Worm (Caenorhabditis elegans) whole organism, late embryonic: ENCODE measurements around the gene gst-7.

Experiments
- C08G9.2 ChIP-seq: sonication (generic microtip); optimal IDR thresholded peaks from 2 replicates; lab custom pipeline; 2016; ENCODE audit warnings: mild to moderate bottlenecking, missing genetic modification characterization, moderate library complexity, missing compliant biosample characterization
- C38D4.7 ChIP-seq: fragments of 200-800 bp; sonication (Bioruptor generic); optimal IDR thresholded peaks from 2 replicates; lab custom pipeline; 2018; ENCODE audit warnings: mild to moderate bottlenecking, missing genetic modification characterization, moderate library complexity, missing compliant biosample characterization
- F13H6.1 ChIP-seq: sonication (generic microtip); optimal IDR thresholded peaks from 2 replicates; lab custom pipeline; 2016; ENCODE audit warnings: missing genetic modification characterization, missing compliant biosample characterization
- K02D7.2 ChIP-seq: sonication (generic microtip); optimal IDR thresholded peaks from 2 replicates; lab custom pipeline; 2017; ENCODE audit warnings: mild to moderate bottlenecking, missing genetic modification characterization, missing compliant biosample characterization
- K09A11.1 ChIP-seq: sonication (generic microtip); optimal IDR thresholded peaks from 2 replicates; lab custom pipeline; 2017; ENCODE audit warnings: antibody characterized with exemption, mild to moderate bottlenecking, missing genetic modification characterization, missing compliant biosample characterization; ENCODE audit not compliant: insufficient read depth
- T23F11.4 ChIP-seq: fragments of 200-800 bp; sonication (Bioruptor generic); optimal IDR thresholded peaks from 2 replicates; lab custom pipeline; 2018; ENCODE audit warnings: mild to moderate bottlenecking, missing genetic modification characterization, missing compliant biosample characterization
- ahr-1 ChIP-seq: sonication (generic microtip); optimal IDR thresholded peaks from 2 replicates; lab custom pipeline; 2016; ENCODE audit warnings: missing genetic modification characterization, missing compliant biosample characterization
- ceh-14 ChIP-seq: sonication (generic microtip); optimal IDR thresholded peaks from 2 replicates; lab custom pipeline; 2016; ENCODE audit warnings: missing genotype, missing genetic modification characterization, missing compliant biosample characterization
- ceh-18 ChIP-seq: sonication (generic microtip); optimal IDR thresholded peaks from 2 replicates; lab custom pipeline; 2016; ENCODE audit warnings: missing genetic modification characterization, missing compliant biosample characterization
- ceh-19 ChIP-seq: fragments of 200-800 bp; sonication (Bioruptor generic); optimal IDR thresholded peaks from 2 replicates; lab custom pipeline; 2018; ENCODE audit warnings: mild to moderate bottlenecking, missing genetic modification characterization, missing compliant biosample characterization
- ceh-2 ChIP-seq: sonication (generic microtip); optimal IDR thresholded peaks from 2 replicates; lab custom pipeline; 2016; ENCODE audit warnings: missing genotype, missing genetic modification characterization, missing compliant biosample characterization
- ceh-22 ChIP-seq: sonication (generic microtip); optimal IDR thresholded peaks from 2 replicates; lab custom pipeline; 2017; ENCODE audit warnings: missing biosample characterization, missing genetic modification characterization
- ceh-48 ChIP-seq: sonication (generic microtip); optimal IDR thresholded peaks from 2 replicates; lab custom pipeline; 2016; ENCODE audit warnings: missing genetic modification characterization, inconsistent platforms, missing compliant biosample characterization
- ceh-9 ChIP-seq: sonication (generic microtip); optimal IDR thresholded peaks from 2 replicates; lab custom pipeline; 2016; ENCODE audit warnings: mild to moderate bottlenecking, missing genetic modification characterization, inconsistent platforms, missing compliant biosample characterization
- dmd-4 ChIP-seq: sonication (generic microtip); optimal IDR thresholded peaks from 2 replicates; lab custom pipeline; 2016; ENCODE audit warnings: borderline replicate concordance, missing genetic modification characterization, missing compliant biosample characterization
- elt-2 ChIP-seq: sonication (generic microtip); optimal IDR thresholded peaks from 2 replicates; lab custom pipeline; 2016; ENCODE audit warnings: missing genetic modification reagents, missing genetic modification characterization, missing compliant biosample characterization
- elt-4 ChIP-seq: sonication (generic microtip); optimal IDR thresholded peaks from 2 replicates; lab custom pipeline; 2016; ENCODE audit warnings: missing genetic modification characterization, missing compliant biosample characterization
- ets-4 ChIP-seq: sonication (generic microtip); optimal IDR thresholded peaks from 2 replicates; lab custom pipeline; 2016; ENCODE audit warnings: missing genetic modification characterization, missing compliant biosample characterization
- fkh-10 ChIP-seq: fragments of 150-350 bp; optimal IDR thresholded peaks from 2 replicates; lab custom pipeline; 2014; ENCODE audit warnings: missing biosample characterization, missing genetic modification reagents, missing genetic modification characterization
- gmeb-2 ChIP-seq: sonication (generic microtip); optimal IDR thresholded peaks from 2 replicates; lab custom pipeline; 2016; ENCODE audit warnings: missing genetic modification characterization, inconsistent platforms, missing compliant biosample characterization
- hlh-13 ChIP-seq: fragments of 200-800 bp; sonication (Bioruptor generic); optimal IDR thresholded peaks from 2 replicates; lab custom pipeline; 2018; ENCODE audit warnings: mild to moderate bottlenecking, missing genetic modification characterization, missing compliant biosample characterization
- hlh-30 ChIP-seq: sonication (generic microtip); optimal IDR thresholded peaks from 2 replicates; lab custom pipeline; 2017; ENCODE audit warnings: antibody characterized with exemption, missing genetic modification characterization, missing compliant biosample characterization; ENCODE audit not compliant: insufficient read depth
- mec-3 ChIP-seq: sonication (generic microtip); optimal IDR thresholded peaks from 2 replicates; lab custom pipeline; 2016; ENCODE audit warnings: borderline replicate concordance, missing genetic modification characterization, missing compliant biosample characterization
- nfya-1 ChIP-seq: sonication (generic microtip); optimal IDR thresholded peaks from 2 replicates; lab custom pipeline; 2017; ENCODE audit warnings: missing genetic modification characterization, mild to moderate bottlenecking, missing compliant biosample characterization, antibody characterized with exemption, moderate library complexity
- nhr-11 ChIP-seq: fragments of 150-350 bp; optimal IDR thresholded peaks from 2 replicates; lab custom pipeline; 2014; ENCODE audit warnings: missing biosample characterization, missing genetic modification characterization
- nhr-232 ChIP-seq: sonication (generic microtip); optimal IDR thresholded peaks from 2 replicates; lab custom pipeline; 2016; ENCODE audit warnings: missing genetic modification characterization, missing compliant biosample characterization
- npax-4 ChIP-seq: sonication (generic microtip); optimal IDR thresholded peaks from 2 replicates; lab custom pipeline; 2016; ENCODE audit warnings: missing genetic modification characterization, missing compliant biosample characterization
- pag-3 ChIP-seq: sonication (generic microtip); optimal IDR thresholded peaks from 2 replicates; lab custom pipeline; 2016; ENCODE audit warnings: missing compliant biosample characterization, missing genetic modification characterization, borderline replicate concordance
- pax-1 ChIP-seq: fragments of 150-350 bp; optimal IDR thresholded peaks from 2 replicates; lab custom pipeline; 2014; ENCODE audit warnings: missing biosample characterization, missing genetic modification characterization
- pha-4 ChIP-seq: fragments of 150-350 bp; optimal IDR thresholded peaks from 2 replicates; lab custom pipeline; 2018; ENCODE audit warnings: missing biosample characterization, missing genetic modification reagents, missing genetic modification characterization
- pqm-1 ChIP-seq: sonication (generic microtip); optimal IDR thresholded peaks from 2 replicates; lab custom pipeline; 2016; ENCODE audit warnings: missing genetic modification characterization, missing compliant biosample characterization
- pros-1 ChIP-seq: fragments of 150-350 bp; optimal IDR thresholded peaks from 2 replicates; lab custom pipeline; 2014; ENCODE audit warnings: missing biosample characterization, missing genetic modification reagents, missing genetic modification characterization
- ref-2 ChIP-seq: sonication (generic microtip); optimal IDR thresholded peaks from 2 replicates; lab custom pipeline; 2016; ENCODE audit warnings: missing genetic modification characterization, missing compliant biosample characterization
- rnt-1 ChIP-seq: sonication (generic microtip); optimal IDR thresholded peaks from 2 replicates; lab custom pipeline; 2016; ENCODE audit warnings: missing genetic modification characterization, missing compliant biosample characterization
- sdc-2 ChIP-seq: sonication (generic microtip); optimal IDR thresholded peaks from 2 replicates; lab custom pipeline; 2016; ENCODE audit warnings: missing genotype, missing genetic modification characterization, missing compliant biosample characterization
- sox-2 ChIP-seq: fragments of 200-800 bp; sonication (Bioruptor generic); IDR thresholded peaks from 2 replicates; pipeline ENCODE4 v1.3.6; 2022; ENCODE audit warnings: missing genetic modification reagents, missing genetic modification characterization, missing compliant biosample characterization
- tbx-7 ChIP-seq: sonication (generic microtip); optimal IDR thresholded peaks from 2 replicates; lab custom pipeline; 2016; ENCODE audit warnings: missing genotype, missing genetic modification characterization, missing compliant biosample characterization
- ttx-3 ChIP-seq: sonication (generic microtip); optimal IDR thresholded peaks from 2 replicates; lab custom pipeline; 2016; ENCODE audit warnings: missing genetic modification reagents, missing genetic modification characterization, missing compliant biosample characterization
- unc-42 ChIP-seq: sonication (generic microtip); optimal IDR thresholded peaks from 2 replicates; lab custom pipeline; 2016; ENCODE audit warnings: missing genotype, missing genetic modification characterization, missing compliant biosample characterization
- unc-55 ChIP-seq: sonication (generic microtip); optimal IDR thresholded peaks from 2 replicates; lab custom pipeline; 2017; ENCODE audit warnings: missing biosample characterization, missing genetic modification reagents, missing genetic modification characterization

gst-7 gene

DNA sequence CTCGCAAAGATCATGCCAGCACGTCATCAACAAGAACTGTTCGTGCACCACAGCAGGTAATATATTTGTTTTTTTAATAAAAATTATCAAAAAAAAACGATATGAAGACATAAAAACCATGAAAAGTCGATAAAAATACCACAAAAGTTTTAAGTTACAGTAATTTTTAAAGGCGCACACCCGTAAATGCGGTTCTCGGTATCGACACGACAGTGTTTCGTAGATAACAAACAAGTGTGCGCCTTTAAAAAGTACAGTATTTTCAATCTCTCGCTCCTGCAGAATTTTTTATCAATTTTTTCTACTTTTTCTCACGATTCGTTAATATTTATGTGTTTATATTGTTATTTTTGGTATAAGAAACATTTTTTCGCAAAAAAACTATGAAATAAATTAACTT, 23.5 kb downstream of the gst-7 start:
- TF ChIP-seq dmd-4 (tag; lab: Kevin White, UChicago) (no peak), hlh-13 (no peak), ceh-14 (tag; lab: Kevin White, UChicago) (no peak), T23F11.4 (no peak), ceh-18 (no peak), nfya-1 (no peak), rnt-1 (no peak), ceh-22 (tag; lab: Kevin White, UChicago) (no peak), tbx-7 (tag; lab: Kevin White, UChicago) (no peak), nhr-232 (tag; lab: Kevin White, UChicago) (no peak), pqm-1 (tag; lab: Kevin White, UChicago) (no peak), ref-2 (no peak), sdc-2 (no peak)
- TF ChIP-seq, all 69 proteins: peak for 0

DNA sequence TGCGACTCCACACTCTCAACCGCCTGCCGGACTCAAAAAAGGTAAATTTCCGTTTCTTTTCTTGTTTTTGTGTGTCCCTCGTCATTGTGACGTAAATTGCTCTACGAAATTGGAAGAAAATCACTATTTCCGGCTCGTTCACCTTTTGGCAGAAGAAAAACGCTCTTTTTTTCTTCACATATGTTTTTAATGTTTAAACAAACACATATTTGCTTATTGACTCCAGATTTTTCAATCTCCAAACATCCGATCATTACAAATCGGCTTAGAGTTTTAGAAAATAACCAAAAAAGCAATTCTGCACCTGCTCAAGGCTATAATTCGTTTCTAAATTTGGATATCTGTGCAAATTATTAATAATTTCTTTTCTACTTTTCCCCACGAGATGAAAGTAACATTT, 24.0 kb downstream of the gst-7 start:
- no peak for TF ChIP-seq ceh-9 (tag; lab: Kevin White, UChicago)
- no peak for TF ChIP-seq C08G9.2 (tag; lab: Kevin White, UChicago)
- TF ChIP-seq pros-1: no peak
- TF ChIP-seq fkh-10: no peak
- TF ChIP-seq C38D4.7: no peak
- TF ChIP-seq mec-3: no peak
- no peak for TF ChIP-seq hlh-13
- TF ChIP-seq pag-3: no peak
- TF ChIP-seq nhr-11 (tag; lab: Kevin White, UChicago): no peak
- no peak for TF ChIP-seq npax-4 (tag; lab: Kevin White, UChicago)
- no peak for TF ChIP-seq K09A11.1 (tag; lab: Kevin White, UChicago)
- TF ChIP-seq elt-4 (tag; lab: Kevin White, UChicago): no peak
- TF ChIP-seq rnt-1: no peak
- no peak for TF ChIP-seq dmd-4 (tag; lab: Kevin White, UChicago)
- no peak for TF ChIP-seq pax-1 (tag; lab: Kevin White, UChicago)

DNA sequence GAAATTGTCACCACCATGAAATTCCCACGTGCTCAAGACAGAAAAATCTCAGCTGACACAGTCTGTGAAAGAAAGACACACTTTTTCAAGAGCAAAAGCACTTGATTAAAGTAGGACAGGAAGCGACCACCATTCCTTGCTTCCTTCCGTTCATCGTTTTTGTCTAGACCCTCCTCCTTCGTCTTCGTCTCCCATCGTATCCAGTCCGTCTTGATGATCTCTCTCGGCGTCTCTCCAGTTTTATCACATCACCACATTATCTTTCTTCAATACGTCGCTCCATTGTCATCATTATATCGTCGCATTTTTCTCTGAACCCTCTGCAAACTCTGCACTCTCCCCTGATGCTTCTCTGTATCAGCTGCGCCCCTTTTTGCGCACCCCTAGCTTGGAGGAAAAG, 26.3 kb downstream of the gst-7 start:
- TF ChIP-seq K02D7.2 (tag; lab: Kevin White, UChicago): no peak
- peak; percentile 38 for TF ChIP-seq unc-42 (tag; lab: Kevin White, UChicago)
- TF ChIP-seq elt-2: peak; percentile 22
- no peak for TF ChIP-seq nfya-1
- no peak for TF ChIP-seq T23F11.4
- TF ChIP-seq C08G9.2 (tag; lab: Kevin White, UChicago): no peak
- TF ChIP-seq ceh-22 (tag; lab: Kevin White, UChicago): peak; percentile 19
- TF ChIP-seq ceh-19: no peak
- TF ChIP-seq ceh-18: no peak
- no peak for TF ChIP-seq C38D4.7
- TF ChIP-seq F13H6.1 (tag; lab: Kevin White, UChicago): no peak
- TF ChIP-seq unc-55 (GFP tag; lab: Kevin White, UChicago): peak; percentile 48

DNA sequence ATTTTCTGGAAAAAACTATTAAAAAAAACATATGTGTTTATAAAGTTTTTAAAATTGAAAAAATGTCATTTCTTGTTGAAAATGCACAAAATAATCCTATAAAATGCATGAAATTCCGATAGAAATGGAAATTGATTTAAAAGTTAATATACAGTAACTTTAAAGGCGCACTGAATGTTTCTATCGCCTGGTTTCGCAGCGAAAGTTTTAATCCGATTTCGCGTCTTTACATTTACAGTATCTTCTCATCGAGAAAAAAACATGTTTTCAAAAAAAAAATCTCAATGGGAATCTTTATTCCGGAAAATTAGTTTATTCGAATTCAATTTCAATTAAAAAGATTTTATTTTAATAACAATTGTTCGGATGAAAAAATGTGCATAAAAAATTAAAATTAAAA, 32.4 kb downstream of the gst-7 start, which contains the start of gene R05F9.11:
Gene R05F9.11 (minus strand): TSS at position 5 of the 400 bp plus-strand sequence.
- TF ChIP-seq pax-1 (tag; lab: Kevin White, UChicago) (no peak), pha-4 (tag; lab: Kevin White, UChicago) (no peak), ceh-22 (tag; lab: Kevin White, UChicago) (no peak), ceh-48 (tag; lab: Kevin White, UChicago) (no peak), ttx-3 (no peak), elt-2 (no peak), ceh-2 (tag; lab: Kevin White, UChicago) (no peak), ahr-1 (tag; lab: Kevin White, UChicago) (no peak), hlh-30 (tag; lab: Kevin White, UChicago) (no peak), pag-3 (no peak), gmeb-2 (no peak), C08G9.2 (tag; lab: Kevin White, UChicago) (no peak), sox-2 (no peak), ets-4 (tag; lab: Kevin White, UChicago) (no peak)
- TF ChIP-seq, all 69 proteins: peak for 0
